Fruit fly (Drosophila melanogaster) whole organism, embryonic: Measurements from ENCODE around the gene Dhdds.

Experiments used
- Atf-2 ChIP-seq: fragments of 200-800 bp; sonication (Bioruptor generic); optimal IDR thresholded peaks from 2 replicates; lab custom pipeline; 2016; ENCODE audit warnings: missing biosample characterization, missing genetic modification characterization
- Bgb ChIP-seq: fragments of 200-800 bp; sonication (Bioruptor generic); IDR thresholded peaks from 2 replicates; pipeline ENCODE4 v1.3.6; 2022; ENCODE audit warnings: missing biosample characterization, missing genetic modification characterization; ENCODE audit not compliant: partially characterized antibody
- C15 ChIP-seq: fragments of 200-800 bp; sonication (Bioruptor generic); IDR thresholded peaks from 3 replicates; pipeline ENCODE4 v1.3.6; 2022; ENCODE audit warnings: missing biosample characterization, missing genetic modification characterization
- CG10209 ChIP-seq: fragments of 200-800 bp; sonication (Bioruptor generic); optimal IDR thresholded peaks from 3 replicates; lab custom pipeline; 2017; ENCODE audit warnings: missing biosample characterization, mild to moderate bottlenecking, missing genetic modification characterization, missing genetic modification reagents
- CG10431 ChIP-seq: fragments of 200-800 bp; sonication (Bioruptor generic); optimal IDR thresholded peaks from 3 replicates; lab custom pipeline; 2018; ENCODE audit warnings: missing biosample characterization, mild to moderate bottlenecking, missing genetic modification characterization
- CG11695 ChIP-seq: fragments of 200-800 bp; sonication (Bioruptor generic); IDR thresholded peaks from 3 replicates; pipeline ENCODE4 v1.3.6; 2022; ENCODE audit warnings: missing biosample characterization, missing genetic modification characterization
- CG11696 ChIP-seq: fragments of 200-800 bp; sonication (Bioruptor generic); IDR thresholded peaks from 2 replicates; pipeline ENCODE4 v1.3.6; 2022; ENCODE audit warnings: missing biosample characterization, missing genetic modification characterization
- CG12299 ChIP-seq: fragments of 200-800 bp; sonication (Bioruptor generic); optimal IDR thresholded peaks from 2 replicates; lab custom pipeline; 2018; ENCODE audit warnings: missing biosample characterization, mild to moderate bottlenecking, missing genetic modification characterization
- CG12769 ChIP-seq: fragments of 200-800 bp; sonication (Bioruptor generic); optimal IDR thresholded peaks from 2 replicates; lab custom pipeline; 2019; ENCODE audit warnings: missing biosample characterization, mild to moderate bottlenecking, missing genetic modification characterization, moderate library complexity
- CG13775 ChIP-seq: fragments of 200-800 bp; sonication (Bioruptor generic); optimal IDR thresholded peaks from 3 replicates; lab custom pipeline; 2017; ENCODE audit warnings: missing biosample characterization, mild to moderate bottlenecking, missing genetic modification characterization
- CG14050 ChIP-seq: fragments of 200-800 bp; sonication (Bioruptor generic); IDR thresholded peaks from 3 replicates; pipeline ENCODE4 v1.3.6; 2022; ENCODE audit warnings: missing biosample characterization, missing genetic modification characterization
- CG14860 ChIP-seq: fragments of 200-800 bp; sonication (Bioruptor generic); IDR thresholded peaks from 3 replicates; pipeline ENCODE4 v1.3.6; 2022; ENCODE audit warnings: missing biosample characterization, missing genetic modification characterization; ENCODE audit not compliant: partially characterized antibody
- CG15479 ChIP-seq: fragments of 200-800 bp; sonication (Bioruptor generic); optimal IDR thresholded peaks from 3 replicates; lab custom pipeline; 2019; ENCODE audit warnings: missing biosample characterization, mild to moderate bottlenecking, missing genetic modification characterization, moderate library complexity
- CG17359 ChIP-seq: fragments of 200-800 bp; sonication (Bioruptor generic); optimal IDR thresholded peaks from 3 replicates; lab custom pipeline; 2018; ENCODE audit warnings: missing biosample characterization, mild to moderate bottlenecking, missing genetic modification characterization, moderate library complexity
- CG17912 ChIP-seq: fragments of 200-800 bp; sonication (Bioruptor generic); optimal IDR thresholded peaks from 2 replicates; lab custom pipeline; 2018; ENCODE audit warnings: missing biosample characterization, mild to moderate bottlenecking, missing genetic modification characterization
- CG31441 ChIP-seq: fragments of 200-800 bp; sonication (Bioruptor generic); IDR thresholded peaks from 2 replicates; pipeline ENCODE4 v1.3.6; 2022; ENCODE audit warnings: missing biosample characterization, missing genetic modification characterization
- CG32767 ChIP-seq: fragments of 200-800 bp; sonication (Bioruptor generic); IDR thresholded peaks from 2 replicates; pipeline ENCODE4 v1.3.6; 2022; ENCODE audit warnings: missing biosample characterization, missing genetic modification characterization
- CG3281 ChIP-seq: fragments of 200-800 bp; sonication (Bioruptor generic); optimal IDR thresholded peaks from 3 replicates; lab custom pipeline; 2017; ENCODE audit warnings: missing biosample characterization, mild to moderate bottlenecking, missing genetic modification characterization
- CG4820 ChIP-seq: fragments of 200-800 bp; sonication (Bioruptor generic); optimal IDR thresholded peaks from 3 replicates; lab custom pipeline; 2016; ENCODE audit warnings: missing biosample characterization, missing genetic modification characterization
- CG6654 ChIP-seq: fragments of 200-800 bp; sonication (Bioruptor generic); optimal IDR thresholded peaks from 2 replicates; lab custom pipeline; 2017; ENCODE audit warnings: missing biosample characterization, mild to moderate bottlenecking, missing genetic modification characterization
- CG6689 ChIP-seq: fragments of 200-800 bp; sonication (Bioruptor generic); IDR thresholded peaks from 2 replicates; pipeline ENCODE4 v1.3.6; 2022; ENCODE audit warnings: missing biosample characterization, missing genetic modification characterization
- CG6765 ChIP-seq: fragments of 200-800 bp; sonication (Bioruptor generic); optimal IDR thresholded peaks from 3 replicates; lab custom pipeline; 2017; ENCODE audit warnings: missing biosample characterization, mild to moderate bottlenecking, missing genetic modification characterization
- CG8944 ChIP-seq: fragments of 200-800 bp; sonication (Bioruptor generic); optimal IDR thresholded peaks from 3 replicates; lab custom pipeline; 2016; ENCODE audit warnings: missing biosample characterization, missing genetic modification characterization
- Deaf1 ChIP-seq: fragments of 200-800 bp; optimal IDR thresholded peaks from 3 replicates; lab custom pipeline; 2019; ENCODE audit warnings: missing biosample characterization, mild to moderate bottlenecking, missing genetic modification characterization, moderate library complexity
- Doc2 ChIP-seq: fragments of 200-800 bp; sonication (Bioruptor generic); IDR thresholded peaks from 2 replicates; pipeline ENCODE4 v1.3.6; 2022; ENCODE audit warnings: missing biosample characterization, missing genetic modification characterization
- Meics ChIP-seq: fragments of 200-800 bp; sonication (Bioruptor generic); optimal IDR thresholded peaks from 2 replicates; lab custom pipeline; 2017; ENCODE audit warnings: missing biosample characterization, mild to moderate bottlenecking, missing genetic modification characterization
- Pdp1 ChIP-seq, 2 experiments: fragments of 200-800 bp; sonication (Bioruptor generic); optimal IDR thresholded peaks; 3 replicates each; lab custom pipeline; 2016; ENCODE audit warnings: missing biosample characterization in 2 of 2, missing genetic modification characterization in 2 of 2, mild to moderate bottlenecking in 1 of 2, moderate library complexity in 1 of 2
- Spps ChIP-seq: fragments of 200-800 bp; sonication (Bioruptor generic); optimal IDR thresholded peaks from 2 replicates; lab custom pipeline; 2018; ENCODE audit warnings: missing biosample characterization, mild to moderate bottlenecking, missing genetic modification characterization
- TFAM ChIP-seq: fragments of 200-800 bp; sonication (Bioruptor generic); optimal IDR thresholded peaks from 2 replicates; lab custom pipeline; 2017; ENCODE audit warnings: missing biosample characterization, missing genetic modification characterization, inconsistent platforms
- ara ChIP-seq: fragments of 200-800 bp; sonication (Bioruptor generic); IDR thresholded peaks from 2 replicates; pipeline ENCODE4 v1.3.6; 2022; ENCODE audit warnings: missing biosample characterization, missing genetic modification characterization
- bab2 ChIP-seq: fragments of 200-800 bp; sonication (Bioruptor generic); optimal IDR thresholded peaks from 2 replicates; lab custom pipeline; 2016; ENCODE audit warnings: missing biosample characterization, missing genetic modification characterization
- disco-r ChIP-seq: fragments of 200-800 bp; sonication (Bioruptor generic); optimal IDR thresholded peaks from 2 replicates; lab custom pipeline; 2016; ENCODE audit warnings: missing biosample characterization, missing genetic modification characterization
- ems ChIP-seq: fragments of 200-800 bp; sonication (Bioruptor generic); optimal IDR thresholded peaks from 3 replicates; lab custom pipeline; 2016; ENCODE audit warnings: missing biosample characterization, missing genetic modification characterization
- en ChIP-seq: fragments of 200-800 bp; sonication (Bioruptor generic); optimal IDR thresholded peaks from 2 replicates; lab custom pipeline; 2016; ENCODE audit warnings: missing biosample characterization, missing genetic modification characterization
- h ChIP-seq: fragments of >200 bp; optimal IDR thresholded peaks from 2 replicates; lab custom pipeline; 2017
- jigr1 ChIP-seq: fragments of 200-800 bp; sonication (Bioruptor generic); IDR thresholded peaks from 3 replicates; pipeline ENCODE4 v1.3.6; 2022; ENCODE audit warnings: missing biosample characterization, missing genetic modification characterization
- kah ChIP-seq: fragments of 200-800 bp; sonication (Bioruptor generic); optimal IDR thresholded peaks from 2 replicates; lab custom pipeline; 2018; ENCODE audit warnings: missing biosample characterization, mild to moderate bottlenecking, missing genetic modification characterization
- ken ChIP-seq: fragments of 200-800 bp; sonication (Bioruptor generic); IDR thresholded peaks from 3 replicates; pipeline ENCODE4 v1.3.6; 2022; ENCODE audit warnings: missing biosample characterization, missing genetic modification characterization
- lab ChIP-seq: fragments of 200-800 bp; sonication (Bioruptor generic); optimal IDR thresholded peaks from 3 replicates; lab custom pipeline; 2017; ENCODE audit warnings: missing biosample characterization, missing genetic modification characterization, mild to moderate bottlenecking, moderate library complexity, missing genetic modification reagents
- maf-S ChIP-seq: fragments of 200-800 bp; sonication (Bioruptor generic); optimal IDR thresholded peaks from 2 replicates; lab custom pipeline; 2016; ENCODE audit warnings: missing biosample characterization, missing genetic modification characterization
- mam ChIP-seq: fragments of 200-800 bp; sonication (Bioruptor generic); optimal IDR thresholded peaks from 3 replicates; lab custom pipeline; 2016; ENCODE audit warnings: missing biosample characterization, missing genetic modification characterization
- pho ChIP-seq: fragments of 200-800 bp; sonication (Bioruptor generic); optimal IDR thresholded peaks from 2 replicates; lab custom pipeline; 2016; ENCODE audit warnings: missing biosample characterization, missing genetic modification characterization
- prd ChIP-seq, 3 experiments: fragments of >200 bp in 2 of 3; fragments of 200-800 bp in 1 of 3; sonication (Bioruptor generic) in 1 of 3; optimal IDR thresholded peaks in 2 of 3; IDR thresholded peaks in 1 of 3; 2 replicates in 2 of 3; 3 replicates in 1 of 3; pipeline versions ENCODE4 v1.3.6 to Lab custom; 2017 to 2022; ENCODE audit warnings: missing biosample characterization in 1 of 3, missing genetic modification characterization in 1 of 3
- salm ChIP-seq: fragments of 200-800 bp; sonication (Bioruptor generic); optimal IDR thresholded peaks from 2 replicates; lab custom pipeline; 2018; ENCODE audit warnings: missing biosample characterization, mild to moderate bottlenecking, missing genetic modification characterization
- scrt ChIP-seq: fragments of 200-800 bp; sonication (Bioruptor generic); optimal IDR thresholded peaks from 2 replicates; lab custom pipeline; 2018; ENCODE audit warnings: missing biosample characterization, mild to moderate bottlenecking, missing genetic modification characterization, moderate library complexity
- sisA ChIP-seq: fragments of 200-800 bp; sonication (Bioruptor generic); IDR thresholded peaks from 2 replicates; pipeline ENCODE4 v1.3.6; 2022; ENCODE audit warnings: missing biosample characterization, missing genetic modification characterization
- stc ChIP-seq: fragments of 200-800 bp; sonication (Bioruptor generic); IDR thresholded peaks from 2 replicates; pipeline ENCODE4 v1.3.6; 2022; ENCODE audit warnings: missing biosample characterization, missing genetic modification characterization
- stwl ChIP-seq: fragments of 200-800 bp; sonication (Bioruptor generic); optimal IDR thresholded peaks from 3 replicates; lab custom pipeline; 2018; ENCODE audit warnings: missing biosample characterization, mild to moderate bottlenecking, missing genetic modification characterization, moderate library complexity

Dhdds gene

DNA sequence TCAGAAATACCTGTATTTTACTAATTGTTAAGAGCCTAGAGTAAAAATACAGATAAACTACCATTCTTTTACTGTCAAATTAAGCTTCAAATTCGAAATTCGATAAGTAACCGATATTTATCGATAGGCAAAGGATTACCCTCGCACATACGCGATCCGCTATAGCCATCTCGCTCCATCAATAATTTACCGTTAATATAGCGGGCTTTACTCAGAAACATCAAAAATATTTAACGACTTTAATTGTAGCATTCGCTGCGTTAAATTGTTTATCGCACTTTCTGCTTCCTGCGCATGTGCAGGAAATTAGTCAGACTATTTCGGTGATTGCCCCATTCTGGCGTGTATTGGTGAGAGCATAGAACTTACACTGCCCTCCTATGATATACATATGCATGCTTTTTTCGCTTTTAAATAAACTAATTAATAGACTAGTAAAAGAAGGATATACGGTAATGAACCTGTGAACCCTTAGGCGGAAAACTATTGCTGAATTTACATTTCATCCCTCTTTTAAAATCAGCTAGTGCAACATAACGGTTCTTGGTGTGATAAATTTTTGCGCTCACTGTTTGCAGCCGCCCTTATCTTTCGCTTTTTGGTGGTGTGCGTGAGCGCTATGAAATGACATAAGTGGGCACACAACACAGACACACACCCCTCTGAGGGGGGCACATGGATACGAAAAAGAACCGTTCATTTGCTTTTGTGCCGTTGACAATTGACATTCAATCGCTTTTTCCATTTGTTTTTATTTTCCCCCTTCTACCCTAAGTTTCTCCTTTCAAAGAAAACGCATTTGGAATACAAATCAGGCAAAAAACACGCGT lies 24.7 kb downstream of the Dhdds start, which contains the start of the genes dpr14 and spidey (continued):
- TF ChIP-seq CG11695 (GFP tag; lab: Robert Waterston, UW), result peak; percentile 90
- peak; percentile 90 for TF ChIP-seq scrt (GFP tag; lab: Kevin White, UChicago)
- peak; percentile 82 for TF ChIP-seq bab2 (GFP tag; lab: Kevin White, UChicago)
- peak; percentile 74 for TF ChIP-seq CG6654 (GFP tag; lab: Kevin White, UChicago)
- no peak; the same call in 1 of the 2 replicates for TF ChIP-seq Doc2
- peak; percentile 66; the same call in 2 of the 3 replicates for TF ChIP-seq jigr1 (GFP tag; lab: Robert Waterston, UW)
- TF ChIP-seq sisA, result peak; percentile 93
- peak; percentile 49 for TF ChIP-seq CG17912 (GFP tag; lab: Kevin White, UChicago)
- peak; percentile 88 for TF ChIP-seq mam (GFP tag; lab: Kevin White, UChicago)
- peak; percentile 80 for TF ChIP-seq CG11696
- TF ChIP-seq h (lab: Kevin White, UChicago), result no peak
- TF ChIP-seq en (GFP tag; lab: Kevin White, UChicago), result peak; percentile 38
- TF ChIP-seq CG17359, result peak; percentile 92
- no peak for TF ChIP-seq stwl (tag; lab: Kevin White, UChicago)
- TF ChIP-seq ara (GFP tag; lab: Robert Waterston, UW), result peak; percentile 77
- TF ChIP-seq CG12299 (tag; lab: Kevin White, UChicago), result peak; percentile 88
- peak; percentile 95 for TF ChIP-seq CG12769 (tag; lab: Kevin White, UChicago)
- peak; percentile 28; the same call in 1 of the 2 replicates for TF ChIP-seq Bgb (GFP tag; lab: Robert Waterston, UW)
- TF ChIP-seq ken, result peak; percentile 87
- TF ChIP-seq prd (optimal IDR thresholded peaks at IDR 0.05; lab: Kevin White, UChicago), result no peak
- peak; percentile 93 for TF ChIP-seq prd (GFP tag; IDR thresholded peaks at IDR 0.05; lab: Robert Waterston, UW)
- peak; percentile 96 for TF ChIP-seq lab
- TF ChIP-seq CG14860 (GFP tag; lab: Robert Waterston, UW), result no peak
- peak; percentile 86 for TF ChIP-seq pho (GFP tag; lab: Kevin White, UChicago)
- TF ChIP-seq Pdp1 (GFP tag; optimal IDR thresholded peaks at IDR 0.05; lab: Kevin White, UChicago), result peak; percentile 88 to 98
- peak; percentile 75 for TF ChIP-seq CG10431 (GFP tag; lab: Kevin White, UChicago)
- TF ChIP-seq ems (GFP tag; lab: Kevin White, UChicago), result peak; percentile 89
- TF ChIP-seq Meics (GFP tag; lab: Kevin White, UChicago), result peak; percentile 94
- TF ChIP-seq CG10209 (GFP tag; lab: Kevin White, UChicago), result peak; percentile 89
- TF ChIP-seq TFAM (GFP tag; lab: Kevin White, UChicago), result peak; percentile 50
- peak; percentile 71 for TF ChIP-seq disco-r (GFP tag; lab: Kevin White, UChicago)
- TF ChIP-seq kah (GFP tag; lab: Kevin White, UChicago), result peak; percentile 69
- TF ChIP-seq CG13775, result peak; percentile 86
- TF ChIP-seq CG8944 (GFP tag; lab: Kevin White, UChicago), result peak; percentile 83
- TF ChIP-seq CG4820 (GFP tag; lab: Kevin White, UChicago), result peak; percentile 81
- TF ChIP-seq Spps (tag; lab: Kevin White, UChicago), result peak; percentile 80
- peak; percentile 88 for TF ChIP-seq CG32767
- TF ChIP-seq CG31441 (GFP tag; lab: Robert Waterston, UW), result peak; percentile 88
- peak; percentile 81 for TF ChIP-seq CG14050 (GFP tag; lab: Robert Waterston, UW)
- peak; percentile 86 for TF ChIP-seq CG6689 (GFP tag; lab: Robert Waterston, UW)
- peak; percentile 83 for TF ChIP-seq Atf-2 (GFP tag; lab: Kevin White, UChicago)
- TF ChIP-seq CG3281 (GFP tag; lab: Kevin White, UChicago), result peak; percentile 92
- TF ChIP-seq stc, result peak; percentile 86
- peak; percentile 90 for TF ChIP-seq CG6765 (GFP tag; lab: Kevin White, UChicago)
- TF ChIP-seq C15 (GFP tag; lab: Robert Waterston, UW), result peak; percentile 71; the same call in 1 of the 3 replicates
- TF ChIP-seq CG15479 (GFP tag; lab: Kevin White, UChicago), result peak; percentile 9
- TF ChIP-seq Deaf1 (tag; lab: Kevin White, UChicago), result peak; percentile 69
- TF ChIP-seq maf-S, result peak; percentile 86
- peak; percentile 80 for TF ChIP-seq salm
